Fruit fly (Drosophila melanogaster) whole organism, embryonic: Measurements from ENCODE around the gene CG32280.

ENCODE experiments used
- ATbp ChIP-seq: fragments of 200-800 bp; sonication (Bioruptor generic); optimal IDR thresholded peaks from 2 replicates; lab custom pipeline; 2017; ENCODE audit warnings: missing biosample characterization, mild to moderate bottlenecking, missing genetic modification characterization, missing genetic modification reagents
- Aef1 ChIP-seq: fragments of 200-800 bp; sonication (Bioruptor generic); IDR thresholded peaks from 3 replicates; pipeline ENCODE4 v1.3.6; 2022; ENCODE audit warnings: missing biosample characterization, missing genetic modification characterization
- Awh ChIP-seq: fragments of 200-800 bp; sonication (Bioruptor generic); IDR thresholded peaks from 2 replicates; pipeline ENCODE4, ENCODE4 v1.3.6; 2022; ENCODE audit warnings: missing biosample characterization, missing genetic modification characterization
- Bteb2 ChIP-seq: fragments of 200-800 bp; sonication (Bioruptor generic); optimal IDR thresholded peaks from 2 replicates; lab custom pipeline; 2016; ENCODE audit warnings: missing biosample characterization, missing genetic modification characterization
- C15 ChIP-seq: fragments of 200-800 bp; sonication (Bioruptor generic); IDR thresholded peaks from 3 replicates; pipeline ENCODE4 v1.3.6; 2022; ENCODE audit warnings: missing biosample characterization, missing genetic modification characterization
- CG10431 ChIP-seq: fragments of 200-800 bp; sonication (Bioruptor generic); optimal IDR thresholded peaks from 3 replicates; lab custom pipeline; 2018; ENCODE audit warnings: missing biosample characterization, mild to moderate bottlenecking, missing genetic modification characterization
- CG11247 ChIP-seq: fragments of 200-800 bp; sonication (Bioruptor generic); IDR thresholded peaks from 2 replicates; pipeline ENCODE4 v1.3.6; 2022; ENCODE audit warnings: missing biosample characterization, missing genetic modification characterization
- CG12391 ChIP-seq: fragments of 200-800 bp; sonication (Bioruptor generic); optimal IDR thresholded peaks from 3 replicates; lab custom pipeline; 2018; ENCODE audit warnings: missing biosample characterization, mild to moderate bottlenecking, missing genetic modification characterization, moderate library complexity
- CG15011 ChIP-seq: fragments of 200-800 bp; sonication (Bioruptor generic); optimal IDR thresholded peaks from 3 replicates; lab custom pipeline; 2018; ENCODE audit warnings: missing biosample characterization, mild to moderate bottlenecking, missing genetic modification characterization
- CG1602 ChIP-seq: fragments of 200-800 bp; sonication (Bioruptor generic); optimal IDR thresholded peaks from 3 replicates; lab custom pipeline; 2016; ENCODE audit warnings: missing biosample characterization, missing genetic modification characterization
- CG17186 ChIP-seq: fragments of 200-800 bp; sonication (Bioruptor generic); optimal IDR thresholded peaks from 3 replicates; lab custom pipeline; 2017; ENCODE audit warnings: missing biosample characterization, missing genetic modification reagents, missing genetic modification characterization
- CG18262 ChIP-seq: fragments of 200-800 bp; optimal IDR thresholded peaks from 3 replicates; lab custom pipeline; 2019; ENCODE audit warnings: missing biosample characterization, mild to moderate bottlenecking, missing genetic modification characterization, moderate library complexity
- CG2712 ChIP-seq: fragments of 200-800 bp; optimal IDR thresholded peaks from 3 replicates; lab custom pipeline; 2019; ENCODE audit warnings: missing biosample characterization, mild to moderate bottlenecking, missing genetic modification characterization, moderate library complexity
- CG3163 ChIP-seq: fragments of 200-800 bp; sonication (Bioruptor generic); optimal IDR thresholded peaks from 3 replicates; lab custom pipeline; 2016; ENCODE audit warnings: missing biosample characterization, missing genetic modification characterization
- CG34422 ChIP-seq: fragments of 200-800 bp; sonication (Bioruptor generic); IDR thresholded peaks from 3 replicates; pipeline ENCODE4 v1.3.6; 2022; ENCODE audit warnings: missing biosample characterization, missing genetic modification characterization
- CG3847 ChIP-seq: fragments of 200-800 bp; sonication (Bioruptor generic); IDR thresholded peaks from 2 replicates; pipeline ENCODE4 v1.3.6; 2022; ENCODE audit warnings: missing biosample characterization, missing genetic modification characterization
- CG4730 ChIP-seq: fragments of 200-800 bp; sonication (Bioruptor generic); IDR thresholded peaks from 2 replicates; pipeline ENCODE4 v1.3.6; 2022; ENCODE audit warnings: missing biosample characterization, missing genetic modification characterization
- CG7372 ChIP-seq: fragments of 200-800 bp; sonication (Bioruptor generic); IDR thresholded peaks from 2 replicates; pipeline ENCODE4 v1.3.6; 2022; ENCODE audit warnings: missing biosample characterization, missing genetic modification characterization
- CG8924 ChIP-seq: fragments of 200-800 bp; optimal IDR thresholded peaks from 3 replicates; lab custom pipeline; 2019; ENCODE audit warnings: missing biosample characterization, mild to moderate bottlenecking, missing genetic modification characterization, moderate library complexity
- Chrac-16 ChIP-seq: fragments of 200-800 bp; sonication (Bioruptor generic); optimal IDR thresholded peaks from 3 replicates; lab custom pipeline; 2016; ENCODE audit warnings: missing biosample characterization, missing genetic modification characterization
- Dref ChIP-seq: fragments of 200-800 bp; sonication (Bioruptor generic); IDR thresholded peaks from 2 replicates; pipeline ENCODE4 v1.3.6; 2022; ENCODE audit warnings: missing biosample characterization, missing genetic modification characterization
- ERR ChIP-seq: fragments of 200-800 bp; sonication (Bioruptor generic); optimal IDR thresholded peaks from 2 replicates; lab custom pipeline; 2016; ENCODE audit warnings: missing biosample characterization, missing genetic modification characterization
- Fer2 ChIP-seq: fragments of 200-800 bp; sonication (Bioruptor generic); optimal IDR thresholded peaks from 2 replicates; lab custom pipeline; 2018; ENCODE audit warnings: missing biosample characterization, mild to moderate bottlenecking, missing genetic modification characterization, moderate library complexity
- Gsc ChIP-seq: fragments of 200-800 bp; sonication (Bioruptor generic); IDR thresholded peaks from 2 replicates; pipeline ENCODE4 v1.3.6; 2022; ENCODE audit warnings: missing biosample characterization, missing genetic modification characterization
- Sry-β ChIP-seq: fragments of 200-800 bp; sonication (Bioruptor generic); optimal IDR thresholded peaks from 2 replicates; lab custom pipeline; 2018; ENCODE audit warnings: missing biosample characterization, mild to moderate bottlenecking, missing genetic modification characterization, moderate library complexity
- Usf ChIP-seq: fragments of 200-800 bp; sonication (Bioruptor generic); optimal IDR thresholded peaks from 2 replicates; lab custom pipeline; 2017; ENCODE audit warnings: missing genotype, missing biosample characterization, missing genetic modification characterization
- Xbp1 ChIP-seq: fragments of 200-800 bp; sonication (Bioruptor generic); optimal IDR thresholded peaks from 3 replicates; lab custom pipeline; 2016; ENCODE audit warnings: missing biosample characterization, mild to moderate bottlenecking, missing genetic modification characterization
- ab ChIP-seq: fragments of 200-800 bp; sonication (Bioruptor generic); optimal IDR thresholded peaks from 2 replicates; lab custom pipeline; 2016; ENCODE audit warnings: missing biosample characterization, missing genetic modification characterization
- amos ChIP-seq: fragments of 200-800 bp; sonication (Bioruptor generic); IDR thresholded peaks from 2 replicates; pipeline ENCODE4 v1.3.6; 2022; ENCODE audit warnings: missing biosample characterization, missing genetic modification characterization; ENCODE audit not compliant: partially characterized antibody
- chif ChIP-seq, 2 experiments: fragments of 200-800 bp; sonication (Bioruptor generic); optimal IDR thresholded peaks; 3 replicates each; lab custom pipeline; 2016; ENCODE audit warnings: missing biosample characterization in 2 of 2, missing genetic modification characterization in 2 of 2
- disco-r ChIP-seq: fragments of 200-800 bp; sonication (Bioruptor generic); optimal IDR thresholded peaks from 2 replicates; lab custom pipeline; 2016; ENCODE audit warnings: missing biosample characterization, missing genetic modification characterization
- dpn ChIP-seq, 2 experiments: fragments of 200-800 bp; sonication (Bioruptor generic); optimal IDR thresholded peaks; 3 replicates each; lab custom pipeline; 2016; ENCODE audit warnings: missing biosample characterization in 2 of 2, missing genetic modification characterization in 2 of 2
- eve ChIP-seq, 2 experiments: fragments of >200 bp; optimal IDR thresholded peaks; 2 replicates each; lab custom pipeline; 2017; ENCODE audit warnings: missing biosample characterization in 2 of 2, missing genetic modification characterization in 2 of 2
- gce ChIP-seq: fragments of 200-800 bp; sonication (Bioruptor generic); IDR thresholded peaks from 3 replicates; pipeline ENCODE4 v1.3.6; 2022; ENCODE audit warnings: missing biosample characterization, missing genetic modification characterization
- gsb-n ChIP-seq: fragments of 200-800 bp; sonication (Bioruptor generic); optimal IDR thresholded peaks from 3 replicates; lab custom pipeline; 2018; ENCODE audit warnings: missing biosample characterization, mild to moderate bottlenecking, missing genetic modification characterization
- h ChIP-seq: fragments of >200 bp; optimal IDR thresholded peaks from 2 replicates; lab custom pipeline; 2017
- hbn ChIP-seq: fragments of 200-800 bp; sonication (Bioruptor generic); IDR thresholded peaks from 2 replicates; pipeline ENCODE4 v1.3.6; 2022; ENCODE audit warnings: missing biosample characterization, missing genetic modification characterization; ENCODE audit not compliant: partially characterized antibody
- ind ChIP-seq: fragments of 200-800 bp; sonication (Bioruptor generic); optimal IDR thresholded peaks from 3 replicates; lab custom pipeline; 2016; ENCODE audit warnings: missing biosample characterization, missing genetic modification characterization
- lab ChIP-seq: fragments of 200-800 bp; sonication (Bioruptor generic); optimal IDR thresholded peaks from 3 replicates; lab custom pipeline; 2017; ENCODE audit warnings: missing biosample characterization, missing genetic modification characterization, mild to moderate bottlenecking, moderate library complexity, missing genetic modification reagents
- lbe ChIP-seq: fragments of 200-800 bp; sonication (Bioruptor generic); optimal IDR thresholded peaks from 2 replicates; lab custom pipeline; 2016; ENCODE audit warnings: missing biosample characterization, mild to moderate bottlenecking, missing genetic modification characterization
- mld ChIP-seq: fragments of 200-800 bp; sonication (Bioruptor generic); IDR thresholded peaks from 3 replicates; pipeline ENCODE4 v1.3.6; 2022; ENCODE audit warnings: missing biosample characterization, missing genetic modification characterization; ENCODE audit not compliant: partially characterized antibody
- nerfin-1 ChIP-seq: fragments of 200-800 bp; sonication (Bioruptor generic); optimal IDR thresholded peaks from 3 replicates; lab custom pipeline; 2019; ENCODE audit warnings: missing biosample characterization, mild to moderate bottlenecking, missing genetic modification characterization, moderate library complexity
- phol ChIP-seq: fragments of 200-800 bp; sonication (Bioruptor generic); optimal IDR thresholded peaks from 3 replicates; lab custom pipeline; 2018; ENCODE audit warnings: missing biosample characterization, mild to moderate bottlenecking, missing genetic modification characterization, moderate library complexity
- run ChIP-seq: fragments of 200-800 bp; sonication (Bioruptor generic); optimal IDR thresholded peaks from 3 replicates; lab custom pipeline; 2018; ENCODE audit warnings: missing biosample characterization, mild to moderate bottlenecking, missing genetic modification characterization
- ssp ChIP-seq: fragments of 200-800 bp; sonication (Bioruptor generic); IDR thresholded peaks from 2 replicates; pipeline ENCODE4 v1.3.6; 2022; ENCODE audit warnings: missing biosample characterization, missing genetic modification characterization
- tgo ChIP-seq: fragments of 200-800 bp; sonication (Bioruptor generic); IDR thresholded peaks from 3 replicates; pipeline ENCODE4 v1.3.6; 2022; ENCODE audit warnings: missing biosample characterization, missing genetic modification characterization
- trem ChIP-seq: fragments of 200-800 bp; optimal IDR thresholded peaks from 3 replicates; lab custom pipeline; 2019; ENCODE audit warnings: missing biosample characterization, mild to moderate bottlenecking, missing genetic modification characterization, moderate library complexity
- tx ChIP-seq: fragments of 200-800 bp; sonication (Bioruptor generic); optimal IDR thresholded peaks from 2 replicates; lab custom pipeline; 2016; ENCODE audit warnings: missing biosample characterization, missing genetic modification characterization
- usp ChIP-seq: fragments of >200 bp; optimal IDR thresholded peaks from 2 replicates; lab custom pipeline; 2017; ENCODE audit warnings: missing biosample characterization, missing genetic modification characterization
- zen ChIP-seq: fragments of 200-800 bp; sonication (Bioruptor generic); optimal IDR thresholded peaks from 3 replicates; lab custom pipeline; 2018; ENCODE audit warnings: missing biosample characterization, mild to moderate bottlenecking, missing genetic modification characterization, moderate library complexity

CG32280 gene

dm6 chr3L:3178530-3179096 is 13.6 kb downstream of the CG32280 start, which contains the start of the genes MnM and Girdin (continued):
- peak; percentile 77 to 83 for TF ChIP-seq dpn (GFP tag; optimal IDR thresholded peaks at IDR 0.05; lab: Kevin White, UChicago)
- TF ChIP-seq CG2712 (tag; lab: Kevin White, UChicago) = peak; percentile 55
- TF ChIP-seq eve (GFP tag; optimal IDR thresholded peaks at IDR 0.05; lab: Kevin White, UChicago) = no peak
- peak; percentile 53 for TF ChIP-seq CG17186 (GFP tag; lab: Kevin White, UChicago)
- TF ChIP-seq Bteb2 (GFP tag; lab: Kevin White, UChicago) = peak; percentile 69
- TF ChIP-seq ind = peak; percentile 76
- peak; percentile 45 for TF ChIP-seq ab
- peak; percentile 91 for TF ChIP-seq trem
- peak; percentile 92 for TF ChIP-seq Sry-β (GFP tag; lab: Kevin White, UChicago)
- 0 out of 3 replicates have a peak, but pooled peaks have one; percentile 21 for TF ChIP-seq Aef1
- TF ChIP-seq C15 (GFP tag; lab: Robert Waterston, UW) = no peak
- peak; percentile 79 for TF ChIP-seq amos (GFP tag; lab: Robert Waterston, UW)
- TF ChIP-seq Fer2 (tag; lab: Kevin White, UChicago) = peak; percentile 24
- no peak for TF ChIP-seq Awh (GFP tag; lab: Robert Waterston, UW)
- no peak for TF ChIP-seq usp (GFP tag; lab: Kevin White, UChicago)
- TF ChIP-seq CG1602 = peak; percentile 32
- peak; percentile 66 for TF ChIP-seq ssp (GFP tag; lab: Robert Waterston, UW)
- no peak for TF ChIP-seq Gsc
- peak; percentile 34; the same call in 1 of the 2 replicates for TF ChIP-seq CG11247 (GFP tag; lab: Robert Waterston, UW)
- no peak for TF ChIP-seq ATbp (GFP tag; lab: Kevin White, UChicago)
- no peak for TF ChIP-seq lab (GFP tag; lab: Kevin White, UChicago)
- TF ChIP-seq mld = peak; percentile 60; the same call in 1 of the 3 replicates
- TF ChIP-seq Chrac-16 (GFP tag; lab: Kevin White, UChicago) = peak; percentile 61
- TF ChIP-seq Usf = no peak
- peak; percentile 68 for TF ChIP-seq Dref
- TF ChIP-seq chif (GFP tag; optimal IDR thresholded peaks at IDR 0.05; lab: Kevin White, UChicago) = peak; percentile 37 to 74
- TF ChIP-seq CG12391 = peak; percentile 75
- no peak for TF ChIP-seq lbe (GFP tag; lab: Kevin White, UChicago)
- TF ChIP-seq CG18262 (tag; lab: Kevin White, UChicago) = no peak
- TF ChIP-seq CG8924 = peak; percentile 46
- no peak for TF ChIP-seq run (tag; lab: Kevin White, UChicago)
- peak; percentile 77 for TF ChIP-seq CG3163
- TF ChIP-seq ERR (GFP tag; lab: Kevin White, UChicago) = peak; percentile 55
- TF ChIP-seq Xbp1 (GFP tag; lab: Kevin White, UChicago) = peak; percentile 79
- TF ChIP-seq hbn (GFP tag; lab: Robert Waterston, UW) = peak; percentile 75
- TF ChIP-seq CG10431 = no peak
- 0 out of 2 replicates have a peak, but pooled peaks have one; percentile 11 for TF ChIP-seq CG4730
- 0 out of 2 replicates have a peak, but pooled peaks have one; percentile 11 for TF ChIP-seq CG7372
- peak; percentile 54 for TF ChIP-seq zen
- TF ChIP-seq CG34422 (GFP tag; lab: Robert Waterston, UW) = no peak
- peak; percentile 74 for TF ChIP-seq tx (GFP tag; lab: Kevin White, UChicago)
- TF ChIP-seq tgo (GFP tag; lab: Robert Waterston, UW) = peak; percentile 21; the same call in 1 of the 3 replicates
- no peak for TF ChIP-seq h
- TF ChIP-seq nerfin-1 = peak; percentile 6
- TF ChIP-seq phol = peak; percentile 65
- peak; percentile 73 for TF ChIP-seq CG3847 (GFP tag; lab: Robert Waterston, UW)
- TF ChIP-seq gce (GFP tag; lab: Robert Waterston, UW) = no peak
- TF ChIP-seq disco-r (GFP tag; lab: Kevin White, UChicago) = peak; percentile 44
- no peak for TF ChIP-seq CG15011 (GFP tag; lab: Kevin White, UChicago)
- TF ChIP-seq gsb-n (tag; lab: Kevin White, UChicago) = peak; percentile 78
